Fruit fly (Drosophila melanogaster): ENCODE data around the gene Tsp5D.

Gene Tsp5D

DNA sequence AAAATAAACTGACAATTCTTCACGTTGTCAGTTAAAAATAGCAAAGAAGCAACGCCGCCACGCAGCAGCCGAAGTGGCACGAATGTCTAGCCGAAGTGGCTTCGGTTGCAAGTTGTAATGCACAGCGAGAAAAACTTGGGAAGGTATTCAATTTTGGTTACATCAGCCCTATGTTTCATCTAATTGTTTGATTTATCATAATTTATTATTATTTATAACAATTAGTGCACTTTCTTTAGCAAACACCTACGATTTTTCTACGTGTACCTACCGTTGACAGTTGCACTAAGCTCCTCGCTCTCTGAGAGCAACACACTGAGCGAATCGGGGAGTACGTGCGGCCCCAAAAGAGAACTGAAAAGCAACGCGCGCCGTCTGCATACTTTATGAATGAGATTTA is at the start of gene Tsp5D:
Gene Tsp5D, minus strand, starts transcription at position 13 of the 400 bp plus-strand sequence.
- TF ChIP-seq HLH106 (tag; optimal IDR thresholded peaks at IDR 0.05) (peak; percentile 46), Rel (GFP tag; optimal IDR thresholded peaks at IDR 0.05) (no peak), Rel (tag; optimal IDR thresholded peaks at IDR 0.05) (no peak), Vsx2 (GFP tag; optimal IDR thresholded peaks at IDR 0.05; ENCODE audit: partially characterized antibody) (no peak), rgr (GFP tag; optimal IDR thresholded peaks at IDR 0.05) (no peak), OdsH (GFP tag; optimal IDR thresholded peaks at IDR 0.05) (no peak), brk (GFP tag; optimal IDR thresholded peaks at IDR 0.05) (no peak), Hr83 (GFP tag; optimal IDR thresholded peaks at IDR 0.05; ENCODE audit: poor library complexity, severe bottlenecking) (no peak), Hnf4 (GFP tag; optimal IDR thresholded peaks at IDR 0.05) (no peak), fru (GFP tag; optimal IDR thresholded peaks at IDR 0.05) (peak; percentile 26), CrebA (GFP tag; optimal IDR thresholded peaks at IDR 0.05; ENCODE audit: borderline replicate concordance) (no peak), ey (GFP tag; optimal IDR thresholded peaks at IDR 0.05) (no peak), woc (GFP tag; optimal IDR thresholded peaks at IDR 0.05) (no peak), CG9705 (GFP tag; optimal IDR thresholded peaks at IDR 0.05) (no peak), Abd-B (GFP tag; optimal IDR thresholded peaks at IDR 0.05) (no peak), N (GFP tag; optimal IDR thresholded peaks at IDR 0.05) (no peak), Dif (GFP tag; optimal IDR thresholded peaks at IDR 0.05; ENCODE audit: partially characterized antibody) (no peak), h (GFP tag; optimal IDR thresholded peaks at IDR 0.05) (peak; percentile 38), dsf (GFP tag; optimal IDR thresholded peaks at IDR 0.05; ENCODE audit: borderline replicate concordance) (no peak), pan (optimal IDR thresholded peaks at IDR 0.05) (no peak), sv (GFP tag; optimal IDR thresholded peaks at IDR 0.05) (peak; percentile 56), Myc (optimal IDR thresholded peaks at IDR 0.05) (no peak), foxo (GFP tag; optimal IDR thresholded peaks at IDR 0.05) (peak in 1 of 2 experiments; percentile 19), dl (GFP tag; optimal IDR thresholded peaks at IDR 0.05; ENCODE audit: insufficient read depth in 1 of 2, partially characterized antibody in 2 of 2) (no peak), psq (GFP tag; optimal IDR thresholded peaks at IDR 0.05) (peak; percentile 11), lola (GFP tag; optimal IDR thresholded peaks at IDR 0.05) (no peak), dmrt93B (GFP tag; optimal IDR thresholded peaks at IDR 0.05) (no peak)

DNA sequence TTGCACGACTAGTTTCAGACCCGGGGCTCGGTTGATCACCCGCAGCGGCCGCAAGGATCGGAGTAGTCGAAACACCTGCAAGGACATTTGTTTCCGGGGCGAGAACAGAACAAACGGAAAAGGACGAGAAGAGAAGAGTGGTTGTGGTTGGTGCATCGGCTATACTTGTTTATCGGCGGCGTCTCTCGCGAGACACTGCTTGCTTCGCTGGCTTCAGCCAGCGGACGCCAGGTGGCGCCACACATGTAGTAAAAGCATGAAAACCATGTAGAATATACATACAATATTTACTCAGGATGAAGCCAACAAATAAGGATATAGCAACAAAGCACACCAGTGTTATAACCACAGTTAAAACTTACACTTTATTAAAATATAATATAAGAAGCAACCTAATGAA is 35.2 kb upstream of the Tsp5D start:
- TF ChIP-seq jim (GFP tag; optimal IDR thresholded peaks at IDR 0.05) (no peak), foxo (GFP tag; optimal IDR thresholded peaks at IDR 0.05) (no peak), Dif (GFP tag; optimal IDR thresholded peaks at IDR 0.05; ENCODE audit: partially characterized antibody) (no peak), Rel (GFP tag; optimal IDR thresholded peaks at IDR 0.05) (no peak), Rel (tag; optimal IDR thresholded peaks at IDR 0.05) (no peak), Hr83 (GFP tag; optimal IDR thresholded peaks at IDR 0.05; ENCODE audit: poor library complexity, severe bottlenecking) (no peak), woc (GFP tag; optimal IDR thresholded peaks at IDR 0.05) (no peak), dsf (GFP tag; optimal IDR thresholded peaks at IDR 0.05; ENCODE audit: borderline replicate concordance) (no peak), br (GFP tag; optimal IDR thresholded peaks at IDR 0.05) (no peak), Vsx2 (GFP tag; optimal IDR thresholded peaks at IDR 0.05; ENCODE audit: partially characterized antibody) (no peak), Dfd (GFP tag; optimal IDR thresholded peaks at IDR 0.05) (no peak), psq (GFP tag; optimal IDR thresholded peaks at IDR 0.05) (no peak), sv (GFP tag; optimal IDR thresholded peaks at IDR 0.05) (no peak), Myc (optimal IDR thresholded peaks at IDR 0.05) (no peak), lola (GFP tag; optimal IDR thresholded peaks at IDR 0.05) (no peak), dmrt93B (GFP tag; optimal IDR thresholded peaks at IDR 0.05) (no peak), rgr (GFP tag; optimal IDR thresholded peaks at IDR 0.05) (no peak)

DNA sequence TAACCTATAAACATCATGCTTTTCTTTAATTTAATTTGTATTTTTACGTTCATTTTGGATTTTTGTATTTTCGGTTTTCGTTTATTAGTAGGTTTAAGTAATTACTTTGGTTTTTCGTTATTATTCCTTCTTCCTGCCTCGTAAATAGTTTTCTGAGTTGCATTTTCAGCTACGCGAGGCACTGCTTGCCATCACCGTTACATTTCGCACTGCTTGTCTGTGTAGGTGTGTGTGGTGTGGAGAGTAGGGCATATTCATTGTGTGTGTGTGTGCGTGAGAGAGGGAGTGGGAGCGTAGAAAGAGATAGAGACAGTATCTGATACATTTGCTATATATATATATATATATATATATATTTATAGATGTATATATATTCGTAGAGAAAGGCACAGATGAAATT is 30.1 kb upstream of the Tsp5D start:
- TF ChIP-seq N (GFP tag; optimal IDR thresholded peaks at IDR 0.05) (no peak), h (GFP tag; optimal IDR thresholded peaks at IDR 0.05) (no peak), Hr83 (GFP tag; optimal IDR thresholded peaks at IDR 0.05; ENCODE audit: poor library complexity, severe bottlenecking) (no peak), CrebA (GFP tag; optimal IDR thresholded peaks at IDR 0.05; ENCODE audit: borderline replicate concordance) (no peak), pan (optimal IDR thresholded peaks at IDR 0.05) (no peak), Myc (optimal IDR thresholded peaks at IDR 0.05) (no peak), GATAd (GFP tag; optimal IDR thresholded peaks at IDR 0.05) (no peak), dmrt93B (GFP tag; optimal IDR thresholded peaks at IDR 0.05) (no peak), Abd-B (GFP tag; optimal IDR thresholded peaks at IDR 0.05) (no peak), tai (GFP tag; optimal IDR thresholded peaks at IDR 0.05) (no peak), Dif (GFP tag; optimal IDR thresholded peaks at IDR 0.05; ENCODE audit: partially characterized antibody) (no peak), foxo (GFP tag; optimal IDR thresholded peaks at IDR 0.05) (no peak), rgr (GFP tag; optimal IDR thresholded peaks at IDR 0.05) (no peak), jim (GFP tag; optimal IDR thresholded peaks at IDR 0.05) (no peak), Vsx2 (GFP tag; optimal IDR thresholded peaks at IDR 0.05; ENCODE audit: partially characterized antibody) (no peak), CG9705 (GFP tag; optimal IDR thresholded peaks at IDR 0.05) (no peak), usp (GFP tag; optimal IDR thresholded peaks at IDR 0.05) (no peak), ey (GFP tag; optimal IDR thresholded peaks at IDR 0.05) (no peak), Hnf4 (GFP tag; optimal IDR thresholded peaks at IDR 0.05) (no peak)

Measured in whole organism, wandering third instar larva.